Fruit fly (Drosophila melanogaster) whole organism, embryonic: Measurements from ENCODE around the gene Rdh.

Experiments
- ATbp ChIP-seq: fragments of 200-800 bp; sonication (Bioruptor generic); optimal IDR thresholded peaks from 2 replicates; lab custom pipeline; 2017; ENCODE audit warnings: missing biosample characterization, mild to moderate bottlenecking, missing genetic modification characterization, missing genetic modification reagents
- CG14050 ChIP-seq: fragments of 200-800 bp; sonication (Bioruptor generic); IDR thresholded peaks from 3 replicates; pipeline ENCODE4 v1.3.6; 2022; ENCODE audit warnings: missing biosample characterization, missing genetic modification characterization
- CG17359 ChIP-seq: fragments of 200-800 bp; sonication (Bioruptor generic); optimal IDR thresholded peaks from 3 replicates; lab custom pipeline; 2018; ENCODE audit warnings: missing biosample characterization, mild to moderate bottlenecking, missing genetic modification characterization, moderate library complexity
- CG4617 ChIP-seq: fragments of 200-800 bp; sonication (Bioruptor generic); optimal IDR thresholded peaks from 3 replicates; lab custom pipeline; 2016; ENCODE audit warnings: missing biosample characterization, missing genetic modification characterization, borderline replicate concordance
- HLH3B ChIP-seq: fragments of 200-800 bp; sonication (Bioruptor generic); IDR thresholded peaks from 2 replicates; pipeline ENCODE4 v1.3.6; 2022; ENCODE audit warnings: missing biosample characterization, missing genetic modification characterization
- Nf-YC ChIP-seq: fragments of 200-800 bp; optimal IDR thresholded peaks from 3 replicates; lab custom pipeline; 2019; ENCODE audit warnings: missing biosample characterization, mild to moderate bottlenecking, missing genetic modification characterization, moderate library complexity
- abd-A ChIP-seq: fragments of 200-800 bp; sonication (Bioruptor generic); optimal IDR thresholded peaks from 3 replicates; lab custom pipeline; 2019; ENCODE audit warnings: missing biosample characterization, mild to moderate bottlenecking, missing genetic modification characterization, moderate library complexity
- dmrt99B ChIP-seq: fragments of 200-800 bp; sonication (Bioruptor generic); optimal IDR thresholded peaks from 2 replicates; lab custom pipeline; 2018; ENCODE audit warnings: missing biosample characterization, mild to moderate bottlenecking, missing genetic modification characterization, moderate library complexity
- hkb ChIP-seq, 2 experiments: fragments of 200-800 bp in 1 of 2; fragments of >200 bp in 1 of 2; sonication (Bioruptor generic) in 1 of 2; IDR thresholded peaks in 1 of 2; optimal IDR thresholded peaks in 1 of 2; 2 replicates each; pipeline versions ENCODE4 v1.3.6 to Lab custom; 2017 to 2022; ENCODE audit warnings: missing biosample characterization in 1 of 2, missing genetic modification characterization in 1 of 2
- psq ChIP-seq: fragments of 200-800 bp; sonication (Bioruptor generic); optimal IDR thresholded peaks from 2 replicates; lab custom pipeline; 2017; ENCODE audit warnings: missing biosample characterization, missing genetic modification characterization
- tup ChIP-seq: fragments of 200-800 bp; sonication (Bioruptor generic); optimal IDR thresholded peaks from 2 replicates; lab custom pipeline; 2016; ENCODE audit warnings: missing biosample characterization, mild to moderate bottlenecking, missing genetic modification characterization, moderate library complexity
- usp ChIP-seq: fragments of >200 bp; optimal IDR thresholded peaks from 2 replicates; lab custom pipeline; 2017; ENCODE audit warnings: missing biosample characterization, missing genetic modification characterization

dm6 chr3L:3797681-3798080 lies 27.6 kb upstream of the Rdh start:
- TF ChIP-seq abd-A (tag; lab: Kevin White, UChicago) (no peak), psq (GFP tag; lab: Kevin White, UChicago) (no peak), CG4617 (GFP tag; lab: Kevin White, UChicago) (no peak), CG17359 (no peak), Nf-YC (tag; lab: Kevin White, UChicago) (no peak), ATbp (GFP tag; lab: Kevin White, UChicago) (no peak), usp (no peak), dmrt99B (tag; lab: Kevin White, UChicago) (peak; percentile 2), CG14050 (GFP tag; lab: Robert Waterston, UW) (no peak), HLH3B (GFP tag; lab: Robert Waterston, UW) (no peak), tup (GFP tag; lab: Kevin White, UChicago) (no peak), hkb (optimal IDR thresholded peaks at IDR 0.05; lab: Kevin White, UChicago) (no peak), hkb (GFP tag; IDR thresholded peaks at IDR 0.05; lab: Robert Waterston, UW) (0 out of 2 replicates have a peak, but pooled peaks have one; percentile 26)
